Worm (Caenorhabditis elegans) whole organism, early embryonic: ENCODE data around the gene nhr-88.

Experiments used
- B0310.2 ChIP-seq: sonication (generic microtip); optimal IDR thresholded peaks from 2 replicates; lab custom pipeline; 2016; ENCODE audit warnings: mild to moderate bottlenecking, missing genetic modification characterization, missing compliant biosample characterization
- F13C5.2 ChIP-seq: sonication (generic microtip); optimal IDR thresholded peaks from 2 replicates; lab custom pipeline; 2017; ENCODE audit warnings: mild to moderate bottlenecking, missing genetic modification characterization, inconsistent platforms, missing compliant biosample characterization
- ama-1 ChIP-seq: fragments of 150-350 bp; optimal IDR thresholded peaks from 2 replicates; lab custom pipeline; 2014
- ceh-13 ChIP-seq: fragments of 200-800 bp; sonication (Bioruptor generic); optimal IDR thresholded peaks from 2 replicates; lab custom pipeline; 2018; ENCODE audit warnings: mild to moderate bottlenecking, missing genetic modification characterization, missing compliant biosample characterization
- ceh-36 ChIP-seq: sonication (generic microtip); optimal IDR thresholded peaks from 2 replicates; lab custom pipeline; 2016; ENCODE audit warnings: missing genetic modification characterization, inconsistent platforms, missing compliant biosample characterization
- ets-7 ChIP-seq: sonication (generic microtip); optimal IDR thresholded peaks from 2 replicates; lab custom pipeline; 2016; ENCODE audit warnings: missing genotype, missing genetic modification characterization, missing compliant biosample characterization
- hmbx-1 ChIP-seq: sonication (generic microtip); optimal IDR thresholded peaks from 2 replicates; lab custom pipeline; 2016; ENCODE audit warnings: mild to moderate bottlenecking, missing genetic modification characterization, missing compliant biosample characterization

ce11 chrII:2939681-2940080, 36.8 kb upstream of the nhr-88 start:
- no peak for TF ChIP-seq ama-1
- no peak for TF ChIP-seq ets-7
- TF ChIP-seq hmbx-1 (tag; lab: Kevin White, UChicago) = no peak
- TF ChIP-seq B0310.2 (tag; lab: Kevin White, UChicago) = no peak
- TF ChIP-seq F13C5.2 (tag; lab: Kevin White, UChicago) = no peak
- TF ChIP-seq ceh-36 (tag; lab: Kevin White, UChicago) = peak; percentile 52
- no peak for TF ChIP-seq ceh-13 (GFP tag; lab: Kevin White, UChicago)
